Fruit fly (Drosophila melanogaster) S2 (cell line): Measurements from ENCODE around the gene Hsp60A.

Source experiments
- CG8478 ChIP-seq: fragments of >200 bp; optimal IDR thresholded peaks from 2 replicates; lab custom pipeline; 2018
- CTCF ChIP-seq, 2 experiments: fragments of >200 bp; optimal IDR thresholded peaks; 2 replicates each; lab custom pipeline; 2018

DNA sequence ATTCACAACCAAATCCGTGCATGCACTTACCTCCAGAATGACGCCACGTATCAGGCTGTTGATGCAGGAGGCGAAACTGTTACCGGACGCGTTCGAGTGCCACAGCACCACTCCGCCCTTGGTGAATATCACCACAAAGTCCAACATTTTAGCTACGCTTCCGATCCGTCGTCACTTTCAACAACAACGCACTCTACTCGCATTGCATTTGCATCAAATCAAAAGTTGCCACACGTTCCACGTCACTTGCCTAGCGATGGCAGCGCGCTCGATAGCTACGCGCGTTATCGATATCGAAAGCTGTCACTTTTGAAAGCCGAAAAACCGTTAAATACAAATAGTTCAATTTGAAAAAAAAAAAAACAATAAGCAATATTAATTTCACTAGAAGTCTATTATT is 20.5 kb downstream of the Hsp60A start, which contains the start of gene SrpRalpha:
- no peak for TF ChIP-seq CG8478 (lab: Kevin White, UChicago)
- no peak for TF ChIP-seq CTCF (optimal IDR thresholded peaks at IDR 0.05; lab: Kevin White, UChicago)
